Worm (Caenorhabditis elegans) whole organism, L1 larva: ENCODE results near the gene B0361.9.

Source experiments
- C16A3.4 ChIP-seq: fragments of 150-350 bp; optimal IDR thresholded peaks from 2 replicates; lab custom pipeline; 2014; ENCODE audit warnings: missing biosample characterization, missing genetic modification characterization
- F16B12.6 ChIP-seq: fragments of 150-350 bp; optimal IDR thresholded peaks from 2 replicates; lab custom pipeline; 2014; ENCODE audit warnings: missing biosample characterization, missing genetic modification characterization
- Y116A8C.19 ChIP-seq: sonication (generic microtip); optimal IDR thresholded peaks from 2 replicates; lab custom pipeline; 2016; ENCODE audit warnings: missing compliant biosample characterization, missing genetic modification characterization, borderline replicate concordance
- alr-1 ChIP-seq: fragments of 200-800 bp; sonication (Bioruptor generic); optimal IDR thresholded peaks from 2 replicates; lab custom pipeline; 2018; ENCODE audit warnings: borderline replicate concordance, mild to moderate bottlenecking, missing genetic modification characterization, missing compliant biosample characterization
- aly-2 ChIP-seq: fragments of 150-350 bp; optimal IDR thresholded peaks from 2 replicates; lab custom pipeline; 2014; ENCODE audit warnings: missing biosample characterization, missing genetic modification characterization
- blmp-1 ChIP-seq: fragments of 150-350 bp; optimal IDR thresholded peaks from 2 replicates; lab custom pipeline; 2014; ENCODE audit warnings: missing biosample characterization, missing genetic modification characterization
- ceh-63 ChIP-seq: fragments of 200-800 bp; sonication (Bioruptor generic); optimal IDR thresholded peaks from 2 replicates; lab custom pipeline; 2018; ENCODE audit warnings: mild to moderate bottlenecking, missing genetic modification characterization, missing compliant biosample characterization
- dpl-1 ChIP-seq, 3 experiments: fragments of 150-350 bp in 2 of 3; sonication (generic microtip) in 1 of 3; optimal IDR thresholded peaks; 2 replicates each; lab custom pipeline; 2014 to 2017; ENCODE audit warnings: missing biosample characterization in 3 of 3, missing genetic modification characterization in 3 of 3, missing genetic modification reagents in 3 of 3
- dsc-1 ChIP-seq: sonication (generic microtip); optimal IDR thresholded peaks from 2 replicates; lab custom pipeline; 2016; ENCODE audit warnings: mild to moderate bottlenecking, missing genetic modification characterization, missing compliant biosample characterization
- efl-1 ChIP-seq, 4 experiments: fragments of 150-350 bp; optimal IDR thresholded peaks in 3 of 4; peaks in 1 of 4; 1 replicate in 1 of 4; 2 replicates in 3 of 4; lab custom pipeline; 2014; ENCODE audit warnings: missing biosample characterization in 2 of 4, missing genetic modification characterization in 2 of 4, missing genetic modification reagents in 2 of 4
- egl-13 ChIP-seq: sonication (generic microtip); optimal IDR thresholded peaks from 2 replicates; lab custom pipeline; 2016; ENCODE audit warnings: missing genotype, missing genetic modification reagents, missing genetic modification characterization, missing compliant biosample characterization
- egl-27 ChIP-seq, 2 experiments: fragments of 150-350 bp in 1 of 2; sonication (generic microtip); optimal IDR thresholded peaks; 3 replicates each; lab custom pipeline; 2017 to 2018; ENCODE audit warnings: missing biosample characterization in 2 of 2, missing genetic modification characterization in 2 of 2, missing genetic modification reagents in 2 of 2
- ets-5 ChIP-seq: fragments of 200-800 bp; sonication (Bioruptor generic); IDR thresholded peaks from 2 replicates; pipeline ENCODE4 v1.3.6; 2022; ENCODE audit warnings: missing genetic modification characterization, missing compliant biosample characterization
- fkh-4 ChIP-seq: sonication (generic microtip); optimal IDR thresholded peaks from 2 replicates; lab custom pipeline; 2016; ENCODE audit warnings: missing compliant biosample characterization, missing genetic modification characterization, borderline replicate concordance
- fos-1 ChIP-seq: fragments of 150-350 bp; optimal IDR thresholded peaks from 2 replicates; lab custom pipeline; 2014; ENCODE audit warnings: missing biosample characterization, missing genetic modification characterization
- hlh-17 ChIP-seq: fragments of 200-800 bp; sonication (Bioruptor generic); optimal IDR thresholded peaks from 2 replicates; lab custom pipeline; 2018; ENCODE audit warnings: missing genetic modification characterization, mild to moderate bottlenecking, missing compliant biosample characterization, moderate library complexity, borderline replicate concordance
- hpl-2 ChIP-seq: fragments of 150-350 bp; optimal IDR thresholded peaks from 2 replicates; lab custom pipeline; 2014; ENCODE audit warnings: missing biosample characterization, missing genetic modification reagents, missing genetic modification characterization
- irx-1 ChIP-seq: sonication (generic microtip); optimal IDR thresholded peaks from 2 replicates; lab custom pipeline; 2016; ENCODE audit warnings: missing genetic modification characterization, missing compliant biosample characterization
- isw-1 ChIP-seq: fragments of 200-800 bp; sonication (Bioruptor generic); IDR thresholded peaks from 2 replicates; pipeline ENCODE4 v1.3.6; 2022; ENCODE audit warnings: missing genetic modification characterization, missing compliant biosample characterization
- jun-1 ChIP-seq: fragments of 150-350 bp; optimal IDR thresholded peaks from 2 replicates; lab custom pipeline; 2014; ENCODE audit warnings: missing biosample characterization, missing genetic modification reagents, missing genetic modification characterization
- lin-14 ChIP-seq: fragments of 200-800 bp; sonication (Bioruptor generic); optimal IDR thresholded peaks from 2 replicates; lab custom pipeline; 2018; ENCODE audit warnings: mild to moderate bottlenecking, missing genetic modification characterization, moderate library complexity, missing compliant biosample characterization
- lin-15B ChIP-seq: fragments of 150-350 bp; sonication (generic microtip); optimal IDR thresholded peaks from 3 replicates; lab custom pipeline; 2014; ENCODE audit warnings: missing biosample characterization, missing genetic modification characterization
- lir-3 ChIP-seq: sonication (generic microtip); optimal IDR thresholded peaks from 2 replicates; lab custom pipeline; 2016; ENCODE audit warnings: mild to moderate bottlenecking, missing genetic modification characterization, moderate library complexity, missing compliant biosample characterization; ENCODE audit not compliant: poor library complexity
- mab-9 ChIP-seq: fragments of 200-800 bp; sonication (Bioruptor generic); IDR thresholded peaks from 2 replicates; pipeline ENCODE4 v1.3.6; 2022; ENCODE audit warnings: missing genetic modification reagents, missing genetic modification characterization, missing compliant biosample characterization
- mep-1 ChIP-seq: fragments of 150-350 bp; optimal IDR thresholded peaks from 2 replicates; lab custom pipeline; 2014; ENCODE audit warnings: missing biosample characterization, missing genetic modification characterization
- nhr-19 ChIP-seq: fragments of 200-800 bp; sonication (Bioruptor generic); conservative IDR thresholded peaks from 2 replicates; pipeline ENCODE4 v1.3.6; 2022; ENCODE audit warnings: missing genetic modification characterization, missing compliant biosample characterization
- nhr-47 ChIP-seq: sonication (generic microtip); optimal IDR thresholded peaks from 2 replicates; lab custom pipeline; 2016; ENCODE audit warnings: mild to moderate bottlenecking, missing genetic modification characterization, moderate library complexity, missing compliant biosample characterization
- nhr-71 ChIP-seq: sonication (generic microtip); optimal IDR thresholded peaks from 2 replicates; lab custom pipeline; 2016; ENCODE audit warnings: mild to moderate bottlenecking, missing genetic modification characterization, moderate library complexity, missing compliant biosample characterization
- nhr-85 ChIP-seq: sonication (generic microtip); peaks from one replicate; lab custom pipeline; 2016; ENCODE audit warnings: missing genetic modification characterization, inconsistent platforms, missing compliant biosample characterization
- nhr-90 ChIP-seq: sonication (generic microtip); optimal IDR thresholded peaks from 2 replicates; lab custom pipeline; 2016; ENCODE audit warnings: mild to moderate bottlenecking, missing genetic modification characterization, missing compliant biosample characterization; ENCODE audit not compliant: poor library complexity
- rnt-1 ChIP-seq: sonication (generic microtip); optimal IDR thresholded peaks from 2 replicates; lab custom pipeline; 2016; ENCODE audit warnings: mild to moderate bottlenecking, missing genetic modification characterization, moderate library complexity, missing compliant biosample characterization
- skn-1 ChIP-seq: fragments of 150-350 bp; optimal IDR thresholded peaks from 2 replicates; lab custom pipeline; 2014; ENCODE audit warnings: missing biosample characterization, missing genetic modification characterization
- snpc-4 ChIP-seq: fragments of 150-350 bp; optimal IDR thresholded peaks from 2 replicates; lab custom pipeline; 2014; ENCODE audit warnings: missing biosample characterization, missing genetic modification characterization
- snu-23 ChIP-seq: sonication (generic microtip); optimal IDR thresholded peaks from 2 replicates; lab custom pipeline; 2016; ENCODE audit warnings: missing genetic modification characterization, missing compliant biosample characterization
- sup-37 ChIP-seq: fragments of 200-800 bp; sonication (Bioruptor generic); optimal IDR thresholded peaks from 2 replicates; lab custom pipeline; 2018; ENCODE audit warnings: mild to moderate bottlenecking, missing genetic modification characterization, missing compliant biosample characterization
- swsn-7 ChIP-seq: sonication (generic microtip); optimal IDR thresholded peaks from 2 replicates; lab custom pipeline; 2016; ENCODE audit warnings: missing genetic modification characterization, missing compliant biosample characterization
- unc-130 ChIP-seq: fragments of 150-350 bp; optimal IDR thresholded peaks from 2 replicates; lab custom pipeline; 2017; ENCODE audit warnings: missing biosample characterization, missing genetic modification characterization, inconsistent platforms
- unc-30 ChIP-seq: sonication (generic microtip); optimal IDR thresholded peaks from 2 replicates; lab custom pipeline; 2017; ENCODE audit warnings: missing biosample characterization, missing genetic modification characterization
- vab-15 ChIP-seq: sonication (generic microtip); optimal IDR thresholded peaks from 2 replicates; lab custom pipeline; 2017; ENCODE audit warnings: missing genotype, mild to moderate bottlenecking, missing genetic modification characterization, missing compliant biosample characterization
- xbp-1 ChIP-seq: sonication (generic microtip); optimal IDR thresholded peaks from 2 replicates; lab custom pipeline; 2016; ENCODE audit warnings: missing genetic modification characterization, missing compliant biosample characterization
- zip-4 ChIP-seq: fragments of 200-800 bp; sonication (Bioruptor generic); optimal IDR thresholded peaks from 2 replicates; lab custom pipeline; 2018; ENCODE audit warnings: mild to moderate bottlenecking, missing genetic modification characterization, moderate library complexity, missing compliant biosample characterization
- ztf-4 ChIP-seq: fragments of 150-350 bp; optimal IDR thresholded peaks from 2 replicates; lab custom pipeline; 2014; ENCODE audit warnings: missing biosample characterization, missing genetic modification characterization

The B0361.9 gene

DNA sequence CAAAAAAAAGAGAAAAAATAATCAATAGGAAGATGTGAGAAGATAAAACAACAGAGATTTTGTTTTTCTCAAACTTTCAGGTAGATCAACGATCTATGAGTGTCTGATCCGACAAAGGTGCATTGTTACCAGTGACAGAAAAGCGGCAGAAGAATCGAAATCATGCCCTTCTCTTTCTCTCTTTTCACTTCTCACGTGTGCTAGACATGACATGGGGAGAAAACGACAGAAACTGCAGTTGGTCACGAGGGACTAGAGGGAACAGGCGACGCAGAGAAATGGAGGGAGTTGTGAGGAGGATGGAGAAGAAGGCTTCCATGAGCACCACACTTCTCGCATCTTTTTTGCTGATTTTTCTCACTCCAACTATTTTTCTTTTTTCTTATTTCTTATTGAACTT is 35.8 kb upstream of the B0361.9 start, which contains the start of gene F56C9.10 (continued):
- TF ChIP-seq efl-1 (optimal IDR thresholded peaks at IDR 0.05; lab: Kevin White, UChicago), result peak; percentile 81 to 82
- peak; percentile 67 to 95 for TF ChIP-seq efl-1 (GFP tag; optimal IDR thresholded peaks at IDR 0.05 in 1 of 2; lab: Kevin White, UChicago)
- peak; percentile 33 for TF ChIP-seq F16B12.6
- TF ChIP-seq fos-1, result peak; percentile 80
- TF ChIP-seq vab-15 (tag; lab: Kevin White, UChicago), result no peak
- TF ChIP-seq egl-13 (tag; lab: Kevin White, UChicago), result peak; percentile 51
- peak; percentile 65 to 72 (median 69) for TF ChIP-seq dpl-1 (GFP tag; optimal IDR thresholded peaks at IDR 0.05; lab: Kevin White, UChicago)
- TF ChIP-seq nhr-90, result peak; percentile 81
- TF ChIP-seq ztf-4 (tag; lab: Kevin White, UChicago), result peak; percentile 87
- TF ChIP-seq nhr-19 (GFP tag; lab: Robert Waterston, UW), result peak; percentile 86
- TF ChIP-seq mab-9 (GFP tag; lab: Robert Waterston, UW), result no peak
- TF ChIP-seq isw-1 (GFP tag; lab: Robert Waterston, UW), result peak; percentile 58
- no peak for TF ChIP-seq zip-4 (GFP tag; lab: Kevin White, UChicago)
- TF ChIP-seq xbp-1 (tag; lab: Kevin White, UChicago), result peak; percentile 75
- TF ChIP-seq unc-130, result peak; percentile 78
- peak; percentile 85 for TF ChIP-seq swsn-7 (tag; lab: Kevin White, UChicago)
- TF ChIP-seq lin-14 (GFP tag; lab: Kevin White, UChicago), result peak; percentile 97
- no peak for TF ChIP-seq Y116A8C.19 (tag; lab: Kevin White, UChicago)
- TF ChIP-seq lin-15B, result peak; percentile 40
- TF ChIP-seq hlh-17, result no peak
- TF ChIP-seq ets-5 (GFP tag; lab: Robert Waterston, UW), result no peak
- TF ChIP-seq jun-1 (tag; lab: Kevin White, UChicago), result peak; percentile 49
- TF ChIP-seq mep-1 (tag; lab: Kevin White, UChicago), result peak; percentile 87
- TF ChIP-seq nhr-47 (tag; lab: Kevin White, UChicago), result peak; percentile 86
- peak; percentile 38 for TF ChIP-seq sup-37
- TF ChIP-seq snu-23 (GFP tag; lab: Kevin White, UChicago), result peak; percentile 96
- TF ChIP-seq egl-27 (tag; optimal IDR thresholded peaks at IDR 0.05; lab: Kevin White, UChicago), result peak; percentile 32 to 79
- no peak for TF ChIP-seq fkh-4 (tag; lab: Kevin White, UChicago)
- TF ChIP-seq unc-30 (tag; lab: Kevin White, UChicago), result no peak
- TF ChIP-seq lir-3 (tag; lab: Kevin White, UChicago), result peak; percentile 59
- peak; percentile 60 for TF ChIP-seq irx-1 (tag; lab: Kevin White, UChicago)
- TF ChIP-seq C16A3.4, result peak; percentile 91
- TF ChIP-seq hpl-2 (GFP tag; lab: Kevin White, UChicago), result no peak
- no peak for TF ChIP-seq alr-1 (tag; lab: Kevin White, UChicago)
- TF ChIP-seq ceh-63 (GFP tag; lab: Kevin White, UChicago), result no peak
- peak; percentile 52 for TF ChIP-seq dsc-1 (tag; lab: Kevin White, UChicago)
- TF ChIP-seq aly-2, result peak; percentile 34
- TF ChIP-seq, all 84 proteins: peak for 51

DNA sequence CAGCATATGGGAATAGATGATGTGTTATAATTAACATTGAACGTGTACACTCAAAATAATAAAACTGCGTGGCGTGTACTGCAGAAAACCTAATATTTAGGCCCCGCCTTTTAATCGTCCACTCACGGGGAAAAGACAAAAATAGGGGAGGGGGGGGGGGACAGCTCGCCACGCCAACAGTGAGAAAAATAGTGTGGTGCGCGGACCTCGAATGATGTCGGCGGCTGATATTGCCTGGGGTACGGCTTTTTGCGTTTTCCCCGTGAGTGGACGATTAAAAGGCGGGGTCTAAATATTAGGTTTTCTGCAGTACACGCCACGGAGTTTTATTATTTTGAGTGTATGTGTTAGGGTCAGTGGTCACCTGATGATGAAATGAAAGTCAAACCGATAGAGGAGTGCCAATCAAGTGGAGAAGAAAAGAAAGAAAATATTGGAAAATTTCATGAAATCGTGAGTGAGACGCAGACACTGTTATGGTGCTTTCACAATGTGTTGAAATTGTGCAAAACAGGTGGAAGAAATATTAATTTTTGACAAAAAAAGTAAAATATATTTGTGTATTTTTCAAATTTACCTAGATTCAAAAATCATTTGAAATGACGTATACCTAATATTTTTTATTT is 34.6 kb upstream of the B0361.9 start:
- TF ChIP-seq mep-1 (tag; lab: Kevin White, UChicago) (peak; percentile 8), lin-14 (GFP tag; lab: Kevin White, UChicago) (peak; percentile 32), snpc-4 (tag; lab: Kevin White, UChicago) (peak; percentile 69), nhr-71 (tag; lab: Kevin White, UChicago) (peak; percentile 17), blmp-1 (tag; lab: Kevin White, UChicago) (peak; percentile 50), snu-23 (GFP tag; lab: Kevin White, UChicago) (peak; percentile 14), nhr-85 (tag; lab: Kevin White, UChicago) (peak; percentile 1), skn-1 (tag; lab: Kevin White, UChicago) (peak; percentile 40), rnt-1 (tag; lab: Kevin White, UChicago) (peak; percentile 29)
